Fruit fly (Drosophila melanogaster) whole organism, prepupa: ENCODE measurements around the gene CG34461.

ENCODE experiments used
- CG10631 ChIP-seq: fragments of 200-800 bp; sonication (Bioruptor generic); optimal IDR thresholded peaks from 2 replicates; lab custom pipeline; 2016; ENCODE audit warnings: missing biosample characterization, missing genetic modification characterization
- CG10669 ChIP-seq: fragments of 200-800 bp; sonication (Bioruptor generic); optimal IDR thresholded peaks from 3 replicates; lab custom pipeline; 2018; ENCODE audit warnings: missing biosample characterization, mild to moderate bottlenecking, missing genetic modification characterization, moderate library complexity
- CG11294 ChIP-seq: fragments of 200-800 bp; sonication (Bioruptor generic); IDR thresholded peaks from 2 replicates; pipeline ENCODE4 v1.3.6; 2022; ENCODE audit warnings: missing biosample characterization, missing genetic modification characterization
- CG3032 ChIP-seq: fragments of 200-800 bp; optimal IDR thresholded peaks from 2 replicates; lab custom pipeline; 2019; ENCODE audit warnings: missing biosample characterization, mild to moderate bottlenecking, missing genetic modification characterization, moderate library complexity
- CG31627 ChIP-seq: fragments of 200-800 bp; sonication (Bioruptor generic); optimal IDR thresholded peaks from 3 replicates; lab custom pipeline; 2016; ENCODE audit warnings: missing biosample characterization, missing genetic modification characterization
- CG6163 ChIP-seq: fragments of 200-800 bp; sonication (Bioruptor generic); IDR thresholded peaks from 3 replicates; pipeline ENCODE4 v1.3.6; 2022; ENCODE audit warnings: missing biosample characterization, missing genetic modification characterization
- CG6276 ChIP-seq: fragments of 200-800 bp; sonication (Bioruptor generic); optimal IDR thresholded peaks from 2 replicates; lab custom pipeline; 2017; ENCODE audit warnings: missing biosample characterization, mild to moderate bottlenecking, missing genetic modification characterization
- CG6792 ChIP-seq: fragments of 200-800 bp; sonication (Bioruptor generic); optimal IDR thresholded peaks from 3 replicates; lab custom pipeline; 2016; ENCODE audit warnings: missing biosample characterization, missing genetic modification characterization
- CG6854 ChIP-seq: fragments of 200-800 bp; sonication (Bioruptor generic); optimal IDR thresholded peaks from 2 replicates; lab custom pipeline; 2017; ENCODE audit warnings: missing biosample characterization, mild to moderate bottlenecking, missing genetic modification characterization
- CG7368 ChIP-seq: fragments of 200-800 bp; sonication (Bioruptor generic); optimal IDR thresholded peaks from 3 replicates; lab custom pipeline; 2016; ENCODE audit warnings: missing biosample characterization, missing genetic modification characterization
- CG8119 ChIP-seq: fragments of 200-800 bp; sonication (Bioruptor generic); IDR thresholded peaks from 3 replicates; pipeline ENCODE4 v1.3.6; 2022; ENCODE audit warnings: missing biosample characterization, missing genetic modification characterization
- CG9139 ChIP-seq: fragments of 200-800 bp; sonication (Bioruptor generic); optimal IDR thresholded peaks from 3 replicates; lab custom pipeline; 2017; ENCODE audit warnings: missing biosample characterization, mild to moderate bottlenecking, missing genetic modification characterization
- Eip75B ChIP-seq: fragments of 200-800 bp; sonication (Bioruptor generic); optimal IDR thresholded peaks from 3 replicates; lab custom pipeline; 2016; ENCODE audit warnings: missing biosample characterization, missing genetic modification characterization
- Eip78C ChIP-seq: fragments of 200-800 bp; sonication (Bioruptor generic); peaks from one replicate; lab custom pipeline; 2016; ENCODE audit warnings: missing biosample characterization, missing genetic modification characterization
- Eip93F ChIP-seq: fragments of 200-800 bp; sonication (Bioruptor generic); optimal IDR thresholded peaks from 2 replicates; lab custom pipeline; 2016; ENCODE audit warnings: missing biosample characterization, mild to moderate bottlenecking, missing genetic modification characterization
- Ets21C ChIP-seq: fragments of 200-800 bp; sonication (Bioruptor generic); optimal IDR thresholded peaks from 3 replicates; lab custom pipeline; 2016; ENCODE audit warnings: missing biosample characterization, missing genetic modification characterization
- Ets96B ChIP-seq: fragments of 200-800 bp; optimal IDR thresholded peaks from 2 replicates; lab custom pipeline; 2019; ENCODE audit warnings: missing biosample characterization, mild to moderate bottlenecking, missing genetic modification characterization, moderate library complexity
- Gug ChIP-seq: fragments of 200-800 bp; sonication (Bioruptor generic); IDR thresholded peaks from 2 replicates; pipeline ENCODE4 v1.3.6; 2022; ENCODE audit warnings: missing biosample characterization, missing genetic modification characterization
- Hr39 ChIP-seq: fragments of 200-800 bp; sonication (Bioruptor generic); optimal IDR thresholded peaks from 2 replicates; lab custom pipeline; 2016; ENCODE audit warnings: missing biosample characterization, missing genetic modification characterization
- Hr4 ChIP-seq: fragments of 200-800 bp; sonication (Bioruptor generic); optimal IDR thresholded peaks from 3 replicates; lab custom pipeline; 2016; ENCODE audit warnings: missing biosample characterization, missing genetic modification characterization
- Met ChIP-seq: fragments of 200-800 bp; sonication (Bioruptor generic); optimal IDR thresholded peaks from 3 replicates; lab custom pipeline; 2016; ENCODE audit warnings: missing biosample characterization, missing genetic modification characterization
- OdsH ChIP-seq: fragments of 200-800 bp; sonication (Bioruptor generic); optimal IDR thresholded peaks from 3 replicates; lab custom pipeline; 2016; ENCODE audit warnings: missing biosample characterization, missing genetic modification characterization
- Sox14 ChIP-seq: fragments of 200-800 bp; sonication (Bioruptor generic); optimal IDR thresholded peaks from 3 replicates; lab custom pipeline; 2016; ENCODE audit warnings: missing biosample characterization, missing genetic modification characterization
- Sox15 ChIP-seq: fragments of 200-800 bp; sonication (Bioruptor generic); optimal IDR thresholded peaks from 3 replicates; lab custom pipeline; 2016; ENCODE audit warnings: missing biosample characterization, missing genetic modification characterization
- acj6 ChIP-seq: fragments of 200-800 bp; sonication (Bioruptor generic); optimal IDR thresholded peaks from 3 replicates; lab custom pipeline; 2016; ENCODE audit warnings: missing biosample characterization, missing genetic modification characterization
- cyc ChIP-seq: fragments of 200-800 bp; sonication (Bioruptor generic); optimal IDR thresholded peaks from 3 replicates; lab custom pipeline; 2016; ENCODE audit warnings: missing biosample characterization, missing genetic modification characterization
- dac ChIP-seq: fragments of 200-800 bp; sonication (Bioruptor generic); optimal IDR thresholded peaks from 2 replicates; lab custom pipeline; 2017; ENCODE audit warnings: missing biosample characterization, mild to moderate bottlenecking, missing genetic modification characterization
- dsx ChIP-seq: fragments of 200-800 bp; optimal IDR thresholded peaks from 3 replicates; lab custom pipeline; 2019; ENCODE audit warnings: missing biosample characterization, mild to moderate bottlenecking, missing genetic modification characterization, moderate library complexity; ENCODE audit not compliant: poor library complexity, severe bottlenecking
- esn ChIP-seq: fragments of 200-800 bp; sonication (Bioruptor generic); optimal IDR thresholded peaks from 2 replicates; lab custom pipeline; 2016; ENCODE audit warnings: missing biosample characterization, mild to moderate bottlenecking, missing genetic modification characterization, moderate library complexity
- fd85E ChIP-seq: fragments of 200-800 bp; sonication (Bioruptor generic); optimal IDR thresholded peaks from 3 replicates; lab custom pipeline; 2016; ENCODE audit warnings: missing biosample characterization, missing genetic modification characterization
- fkh ChIP-seq: fragments of 200-800 bp; sonication (Bioruptor generic); optimal IDR thresholded peaks from 3 replicates; lab custom pipeline; 2017; ENCODE audit warnings: missing biosample characterization, mild to moderate bottlenecking, missing genetic modification characterization, moderate library complexity
- lz ChIP-seq: fragments of 200-800 bp; sonication (Bioruptor generic); optimal IDR thresholded peaks from 3 replicates; lab custom pipeline; 2016; ENCODE audit warnings: missing biosample characterization, missing genetic modification characterization
- net ChIP-seq: fragments of 200-800 bp; sonication (Bioruptor generic); optimal IDR thresholded peaks from 3 replicates; lab custom pipeline; 2016; ENCODE audit warnings: missing biosample characterization, missing genetic modification characterization
- salr ChIP-seq, 2 experiments: fragments of 200-800 bp; sonication (Bioruptor generic); optimal IDR thresholded peaks; 3 replicates each; lab custom pipeline; 2016 to 2018; ENCODE audit warnings: missing biosample characterization in 2 of 2, missing genetic modification characterization in 2 of 2, mild to moderate bottlenecking in 1 of 2
- ss ChIP-seq, 2 experiments: fragments of 200-800 bp; sonication (Bioruptor generic); optimal IDR thresholded peaks; 2 replicates in 1 of 2; 3 replicates in 1 of 2; lab custom pipeline; 2017 to 2018; ENCODE audit warnings: mild to moderate bottlenecking in 2 of 2, missing biosample characterization in 2 of 2, missing genetic modification characterization in 2 of 2, moderate library complexity in 1 of 2
- topi ChIP-seq: fragments of 200-800 bp; sonication (Bioruptor generic); optimal IDR thresholded peaks from 3 replicates; lab custom pipeline; 2016; ENCODE audit warnings: missing biosample characterization, missing genetic modification characterization
- vri ChIP-seq: fragments of 200-800 bp; sonication (Bioruptor generic); optimal IDR thresholded peaks from 3 replicates; lab custom pipeline; 2016; ENCODE audit warnings: missing biosample characterization, mild to moderate bottlenecking, missing genetic modification characterization

Gene CG34461

DNA sequence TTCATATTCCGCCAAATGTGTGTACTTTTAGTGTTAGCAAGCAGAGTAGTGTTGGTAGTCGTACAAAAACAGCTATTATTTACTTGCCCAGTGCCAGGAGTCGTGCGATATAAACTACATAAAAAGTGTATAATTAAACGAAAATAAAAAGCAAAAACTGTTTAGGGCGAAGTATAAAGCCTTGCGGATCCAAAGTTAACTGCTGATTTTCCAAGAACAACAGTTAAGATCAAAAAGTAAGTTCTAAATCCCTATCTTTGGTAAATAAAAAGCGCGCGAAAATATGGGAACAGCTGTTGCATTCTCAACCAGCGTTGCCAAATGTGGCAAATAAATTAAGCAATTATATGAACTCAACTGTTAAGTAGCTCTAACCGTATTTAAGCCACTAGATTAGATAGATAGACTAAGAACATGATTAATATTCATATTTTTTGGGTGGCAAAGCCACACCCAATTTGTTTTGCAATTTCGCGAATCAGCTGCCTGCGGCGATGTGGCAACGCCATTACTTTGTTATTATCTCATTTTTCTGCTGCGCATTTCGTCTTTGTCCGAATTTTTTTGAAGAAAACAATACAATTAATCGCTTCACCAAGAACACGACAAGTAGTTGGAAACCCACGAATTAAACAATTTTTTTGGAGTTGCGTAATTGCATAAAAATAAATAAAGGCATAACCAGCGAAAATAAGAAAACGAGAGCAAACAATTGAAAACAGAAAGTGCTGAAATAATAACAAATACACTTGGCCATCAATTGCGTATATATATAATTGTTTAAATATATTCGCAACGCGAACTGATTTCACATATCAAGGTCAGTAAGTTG, 14.8 kb downstream of the CG34461 start, which contains the start of the genes Prim1 and CG7083 (continued):
- peak; percentile 67 for TF ChIP-seq topi
- peak; percentile 95 for TF ChIP-seq Sox14 (GFP tag; lab: Kevin White, UChicago)
- TF ChIP-seq vri (GFP tag; lab: Kevin White, UChicago), result peak; percentile 93
- peak in 1 of 2 experiments; percentile 47 for TF ChIP-seq ss (GFP tag; optimal IDR thresholded peaks at IDR 0.05; lab: Kevin White, UChicago)
- no peak for TF ChIP-seq dac (GFP tag; lab: Kevin White, UChicago)
- TF ChIP-seq OdsH (GFP tag; lab: Kevin White, UChicago), result peak; percentile 76
- TF ChIP-seq CG6163, result no peak; the same call in 2 of the 3 replicates
- peak; percentile 18 for TF ChIP-seq Eip93F (GFP tag; lab: Kevin White, UChicago)
- peak; percentile 68 for TF ChIP-seq CG10631 (GFP tag; lab: Kevin White, UChicago)
- no peak for TF ChIP-seq CG6276 (GFP tag; lab: Kevin White, UChicago)
- peak; percentile 5 for TF ChIP-seq CG6854 (GFP tag; lab: Kevin White, UChicago)
- peak; percentile 61 for TF ChIP-seq cyc
- no peak for TF ChIP-seq fd85E (GFP tag; lab: Kevin White, UChicago)
- no peak for TF ChIP-seq dsx (GFP tag; lab: Kevin White, UChicago)
- no peak for TF ChIP-seq CG11294 (GFP tag; lab: Robert Waterston, UW)
- peak; percentile 65 for TF ChIP-seq acj6 (GFP tag; lab: Kevin White, UChicago)
- TF ChIP-seq Sox15, result peak; percentile 2
- no peak for TF ChIP-seq Met (GFP tag; lab: Kevin White, UChicago)
- peak; percentile 74 for TF ChIP-seq lz (GFP tag; lab: Kevin White, UChicago)
- peak; percentile 55 for TF ChIP-seq CG10669 (GFP tag; lab: Kevin White, UChicago)
- peak; percentile 95 for TF ChIP-seq fkh (GFP tag; lab: Kevin White, UChicago)
- peak; percentile 74 for TF ChIP-seq Eip75B (GFP tag; lab: Kevin White, UChicago)
- TF ChIP-seq CG9139 (GFP tag; lab: Kevin White, UChicago), result no peak
- TF ChIP-seq Hr4 (GFP tag; lab: Kevin White, UChicago), result peak; percentile 70
- peak; percentile 74 for TF ChIP-seq CG31627 (GFP tag; lab: Kevin White, UChicago)
- peak; percentile 73 for TF ChIP-seq Hr39
- TF ChIP-seq CG6792 (GFP tag; lab: Kevin White, UChicago), result peak; percentile 45
- peak; percentile 57 for TF ChIP-seq net (GFP tag; lab: Kevin White, UChicago)
- 0 out of 3 replicates have a peak, but pooled peaks have one; percentile 16 for TF ChIP-seq CG8119 (GFP tag; lab: Robert Waterston, UW)
- TF ChIP-seq Ets96B, result peak; percentile 41
- peak; percentile 52 for TF ChIP-seq Ets21C
- TF ChIP-seq CG3032 (tag; lab: Kevin White, UChicago), result peak; percentile 57
- no peak for TF ChIP-seq salr (GFP tag; optimal IDR thresholded peaks at IDR 0.05; lab: Kevin White, UChicago)
- TF ChIP-seq, all 60 proteins: peak for 44

DNA sequence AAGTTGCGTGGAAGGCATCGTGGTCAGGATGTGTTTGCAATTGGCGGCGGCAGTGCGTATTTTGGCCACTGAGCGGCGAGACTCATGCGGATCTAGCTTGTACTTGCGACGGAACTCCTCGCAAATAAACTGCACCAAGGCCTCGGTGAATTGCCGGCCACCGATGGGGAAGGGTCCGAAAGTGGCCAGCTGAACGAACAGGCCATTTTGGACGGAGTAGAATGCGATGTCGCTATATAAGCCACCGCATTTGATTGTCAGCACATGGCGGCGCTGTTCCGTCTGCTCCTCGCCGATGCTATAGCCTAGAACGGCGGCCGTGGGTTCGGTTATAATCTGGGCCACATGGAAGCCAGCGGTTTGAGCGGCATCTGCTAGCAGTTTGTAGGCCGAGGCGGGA, 19.5 kb downstream of the CG34461 start:
- TF ChIP-seq Gug (no peak), esn (GFP tag; lab: Kevin White, UChicago) (no peak), CG7368 (GFP tag; lab: Kevin White, UChicago) (no peak), Eip78C (no peak), fkh (GFP tag; lab: Kevin White, UChicago) (no peak), CG8119 (GFP tag; lab: Robert Waterston, UW) (no peak)
